Fruit fly (Drosophila melanogaster): Measurements from ENCODE around the gene Eip93F.

DNA sequence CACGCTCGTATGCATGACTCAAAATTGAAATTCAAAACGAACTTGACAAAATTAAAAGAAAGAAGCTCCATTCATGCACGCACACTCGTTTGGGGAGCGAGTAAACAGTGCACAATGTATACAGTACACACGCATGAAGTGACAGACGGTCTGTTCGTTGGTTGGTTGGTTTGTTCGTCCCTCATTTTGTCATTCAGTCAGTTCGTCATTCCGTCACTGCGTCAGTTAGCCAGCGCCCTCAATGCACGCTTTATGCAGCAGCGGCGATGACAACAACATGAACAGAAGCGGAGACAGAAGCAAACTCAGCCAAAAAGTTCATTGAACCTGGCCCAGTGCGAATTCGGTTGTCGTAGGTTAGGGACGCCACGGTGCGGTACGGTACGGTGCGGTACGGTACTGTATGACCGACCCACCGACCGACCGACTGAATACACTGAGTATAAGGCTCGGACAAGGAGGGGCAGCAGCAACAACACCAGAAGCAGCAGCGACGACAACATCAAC lies 8.0 kb upstream of the Eip93F start:
- TF ChIP-seq usp (GFP tag; optimal IDR thresholded peaks at IDR 0.05) (no peak), CG32264 (GFP tag; optimal IDR thresholded peaks at IDR 0.05) (no peak), OdsH (GFP tag; optimal IDR thresholded peaks at IDR 0.05) (no peak), sv (GFP tag; optimal IDR thresholded peaks at IDR 0.05) (no peak), ey (GFP tag; optimal IDR thresholded peaks at IDR 0.05) (no peak), h (GFP tag; optimal IDR thresholded peaks at IDR 0.05) (no peak), Hr78 (GFP tag; optimal IDR thresholded peaks at IDR 0.05) (no peak), jim (GFP tag; optimal IDR thresholded peaks at IDR 0.05) (no peak), foxo (GFP tag; optimal IDR thresholded peaks at IDR 0.05) (no peak), pan (optimal IDR thresholded peaks at IDR 0.05) (no peak), Jra (GFP tag; optimal IDR thresholded peaks at IDR 0.05) (no peak), br (GFP tag; optimal IDR thresholded peaks at IDR 0.05) (no peak), Dfd (GFP tag; optimal IDR thresholded peaks at IDR 0.05) (no peak)
